Worm (Caenorhabditis elegans) whole organism, L3 larva: ENCODE measurements around the gene C02F5.5.

Experiments used
- ceh-16 ChIP-seq: sonication (generic microtip); optimal IDR thresholded peaks from 2 replicates; lab custom pipeline; 2017; ENCODE audit warnings: missing biosample characterization, missing genetic modification characterization
- egl-27 ChIP-seq: sonication (generic microtip); optimal IDR thresholded peaks from 4 replicates; lab custom pipeline; 2017; ENCODE audit warnings: missing biosample characterization, missing genetic modification reagents, missing genetic modification characterization
- fkh-10 ChIP-seq: sonication (generic microtip); optimal IDR thresholded peaks from 2 replicates; lab custom pipeline; 2017; ENCODE audit warnings: missing biosample characterization, missing genetic modification reagents, missing genetic modification characterization
- lin-39 ChIP-seq: fragments of 150-350 bp; optimal IDR thresholded peaks from 2 replicates; lab custom pipeline; 2018; ENCODE audit warnings: missing biosample characterization, missing genetic modification reagents, missing genetic modification characterization
- nhr-11 ChIP-seq: fragments of 150-350 bp; optimal IDR thresholded peaks from 2 replicates; lab custom pipeline; 2014; ENCODE audit warnings: missing biosample characterization, missing genetic modification characterization
- nhr-237 ChIP-seq: fragments of 150-350 bp; optimal IDR thresholded peaks from 2 replicates; lab custom pipeline; 2014; ENCODE audit warnings: missing biosample characterization, missing genetic modification characterization
- pqm-1 ChIP-seq: fragments of 150-350 bp; optimal IDR thresholded peaks from 2 replicates; lab custom pipeline; 2017; ENCODE audit warnings: missing biosample characterization, missing genetic modification characterization, inconsistent platforms
- skn-1 ChIP-seq: fragments of 150-350 bp; optimal IDR thresholded peaks from 2 replicates; lab custom pipeline; 2014; ENCODE audit warnings: missing biosample characterization, missing genetic modification characterization
- snpc-4 ChIP-seq: fragments of 150-350 bp; optimal IDR thresholded peaks from 2 replicates; lab custom pipeline; 2014; ENCODE audit warnings: missing biosample characterization, missing genetic modification characterization
- unc-39 ChIP-seq: sonication (generic microtip); optimal IDR thresholded peaks from 4 replicates; lab custom pipeline; 2017; ENCODE audit warnings: missing biosample characterization, missing genetic modification characterization
- ztf-4 ChIP-seq: fragments of 150-350 bp; optimal IDR thresholded peaks from 2 replicates; lab custom pipeline; 2014; ENCODE audit warnings: missing biosample characterization, missing genetic modification characterization

DNA sequence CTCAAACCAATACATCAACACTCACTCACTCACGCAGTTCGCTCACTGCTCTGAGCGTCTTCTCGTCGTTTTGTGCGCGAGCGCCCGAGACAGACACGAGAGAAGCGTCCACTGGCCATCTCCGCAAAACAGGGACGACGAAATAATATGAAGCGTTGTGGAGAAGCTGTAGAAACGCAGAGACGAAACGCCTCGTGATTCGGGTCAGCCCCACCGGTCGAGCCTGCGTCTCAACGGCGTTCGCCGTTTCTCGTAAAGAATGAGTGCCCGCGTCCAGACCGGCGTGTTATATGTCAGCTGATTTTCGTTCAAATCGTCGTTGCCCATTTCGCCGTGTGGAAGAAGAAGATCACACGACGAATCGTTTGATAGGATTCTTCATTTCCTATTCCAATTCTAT lies 8.5 kb upstream of the C02F5.5 start, which contains the start of gene fbxl-1:
- no peak for TF ChIP-seq skn-1 (tag; lab: Kevin White, UChicago)
- no peak for TF ChIP-seq ceh-16 (tag; lab: Kevin White, UChicago)
- TF ChIP-seq snpc-4 (tag; lab: Kevin White, UChicago) = peak; percentile 64
- TF ChIP-seq fkh-10 (GFP tag; lab: Kevin White, UChicago) = peak; percentile 47
- no peak for TF ChIP-seq unc-39 (tag; lab: Kevin White, UChicago)
- peak; percentile 12 for TF ChIP-seq ztf-4 (tag; lab: Kevin White, UChicago)
- no peak for TF ChIP-seq nhr-237 (tag; lab: Kevin White, UChicago)
- peak; percentile 55 for TF ChIP-seq pqm-1 (tag; lab: Kevin White, UChicago)
- TF ChIP-seq nhr-11 (tag; lab: Kevin White, UChicago) = no peak
- TF ChIP-seq egl-27 (tag; lab: Kevin White, UChicago) = no peak
- TF ChIP-seq lin-39 (tag; lab: Kevin White, UChicago) = peak; percentile 64
